Fruit fly (Drosophila melanogaster): Measurements from ENCODE around the gene CG4686.

DNA sequence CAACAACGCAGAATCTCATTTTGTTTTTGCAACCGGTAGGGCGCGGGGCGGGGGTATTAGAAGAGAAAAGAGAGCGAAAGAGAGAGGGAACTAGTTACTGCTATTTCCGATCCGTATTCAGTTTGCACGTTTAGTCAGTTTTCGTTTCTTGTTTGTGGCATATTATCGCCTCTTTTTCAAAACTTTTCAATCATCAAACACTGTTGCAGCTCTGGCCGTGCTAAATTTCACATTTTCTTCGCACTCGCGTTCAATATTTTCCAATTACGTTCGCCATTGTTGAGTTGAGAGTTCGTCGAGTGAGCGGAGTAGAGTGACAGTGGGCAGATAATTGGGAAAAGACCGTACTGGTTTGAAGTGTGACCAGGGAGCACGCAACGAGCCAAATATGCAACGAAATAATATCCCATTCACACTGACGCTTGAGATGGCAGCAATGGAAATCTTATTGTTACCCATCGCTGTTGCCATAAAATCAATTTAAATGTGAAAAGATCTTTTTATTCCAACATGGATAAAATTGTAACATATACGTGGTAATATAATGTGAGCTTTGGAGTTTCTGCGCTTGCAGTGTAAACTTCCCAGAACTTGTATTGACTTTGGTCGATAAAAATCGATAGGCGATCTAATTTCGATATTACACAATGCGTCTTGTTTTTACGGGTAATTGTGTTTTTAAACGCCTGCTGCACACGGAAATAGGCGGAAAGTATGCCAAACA lies 3.1 kb upstream of the CG4686 start, which contains the start of the genes Ire1 and Mrm2:
- peak; percentile 70 for TF ChIP-seq fru (GFP tag; optimal IDR thresholded peaks at IDR 0.05)
- TF ChIP-seq pan (optimal IDR thresholded peaks at IDR 0.05), result no peak
- TF ChIP-seq h (GFP tag; optimal IDR thresholded peaks at IDR 0.05), result peak; percentile 77
- TF ChIP-seq HLH106 (tag; optimal IDR thresholded peaks at IDR 0.05), result peak; percentile 80
- TF ChIP-seq foxo (GFP tag; optimal IDR thresholded peaks at IDR 0.05), result peak in 1 of 2 experiments; percentile 85
- TF ChIP-seq Hnf4 (GFP tag; optimal IDR thresholded peaks at IDR 0.05), result peak; percentile 84
- no peak for TF ChIP-seq CG32264 (GFP tag; optimal IDR thresholded peaks at IDR 0.05)
- TF ChIP-seq Vsx2 (GFP tag; optimal IDR thresholded peaks at IDR 0.05; ENCODE audit: partially characterized antibody), result no peak
- TF ChIP-seq OdsH (GFP tag; optimal IDR thresholded peaks at IDR 0.05), result peak; percentile 63
- peak; percentile 97 for TF ChIP-seq lola (GFP tag; optimal IDR thresholded peaks at IDR 0.05)
- peak; percentile 68 for TF ChIP-seq Jra (GFP tag; optimal IDR thresholded peaks at IDR 0.05)
- no peak for TF ChIP-seq usp (GFP tag; optimal IDR thresholded peaks at IDR 0.05)
- peak; percentile 100 for TF ChIP-seq N (GFP tag; optimal IDR thresholded peaks at IDR 0.05)
- TF ChIP-seq CrebA (GFP tag; optimal IDR thresholded peaks at IDR 0.05; ENCODE audit: borderline replicate concordance), result no peak

Measured in whole organism, wandering third instar larva.